Fruit fly (Drosophila melanogaster) whole organism: ENCODE data around the gene CG3123.

Experiments
- CG8478 ChIP-seq: fragments of >200 bp; optimal IDR thresholded peaks from 2 replicates; lab custom pipeline; 2018; ENCODE audit warnings: inconsistent platforms
- Dll ChIP-seq: fragments of >200 bp; optimal IDR thresholded peaks from 2 replicates; lab custom pipeline; 2017
- pan ChIP-seq: fragments of >200 bp; optimal IDR thresholded peaks from 2 replicates; lab custom pipeline; 2017
- psq ChIP-seq: fragments of >200 bp; optimal IDR thresholded peaks from 2 replicates; lab custom pipeline; 2017

DNA sequence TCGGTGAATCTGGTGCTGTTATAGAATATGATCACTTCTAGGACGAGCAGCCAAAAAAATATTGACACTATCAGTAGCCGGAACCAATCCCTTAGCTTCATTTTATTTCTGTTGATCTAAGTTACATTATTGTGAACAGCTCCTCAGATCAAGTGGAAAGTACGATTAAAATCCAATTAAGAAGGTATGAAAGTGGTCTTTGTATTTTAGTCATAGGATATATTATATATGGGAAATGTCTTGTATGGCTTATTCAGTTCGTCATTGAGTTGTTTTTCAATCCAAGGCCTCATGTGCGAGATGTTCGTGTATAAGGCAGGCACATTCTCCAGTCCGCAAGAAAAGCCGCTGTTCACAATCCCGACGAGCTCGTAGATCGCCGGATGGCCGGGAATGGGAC is 19.1 kb upstream of the CG3123 start, which contains the start of gene CG18558:
- TF ChIP-seq CG8478 (lab: Kevin White, UChicago) (no peak), psq (lab: Kevin White, UChicago) (no peak), pan (no peak), Dll (no peak)
